Fruit fly (Drosophila melanogaster): ENCODE results near the gene bru3.

The bru3 gene

dm6 chr3L:13486041-13486859 lies 316.9 kb downstream of the bru3 start, which contains the start of the genes Abp1 and Tgi (continued):
- no peak for TF ChIP-seq kah (GFP tag; optimal IDR thresholded peaks at IDR 0.05)
- TF ChIP-seq Adf1 (GFP tag; IDR thresholded peaks at IDR 0.05): no peak
- TF ChIP-seq Nf-YB (GFP tag; optimal IDR thresholded peaks at IDR 0.05): no peak
- peak; percentile 66 for TF ChIP-seq vnd (GFP tag; IDR thresholded peaks at IDR 0.05; ENCODE audit: partially characterized antibody)
- no peak for TF ChIP-seq dimm (GFP tag; IDR thresholded peaks at IDR 0.05)
- TF ChIP-seq ara (GFP tag; IDR thresholded peaks at IDR 0.05): no peak
- peak; percentile 33 for TF ChIP-seq stwl (tag; optimal IDR thresholded peaks at IDR 0.05)
- TF ChIP-seq Gug (GFP tag; IDR thresholded peaks at IDR 0.05): peak; percentile 12; the same call in 1 of the 4 replicates
- peak; percentile 36 for TF ChIP-seq CG9817 (tag; optimal IDR thresholded peaks at IDR 0.05)
- TF ChIP-seq jing (GFP tag; optimal IDR thresholded peaks at IDR 0.05): no peak
- no peak for TF ChIP-seq Vsx1 (GFP tag; optimal IDR thresholded peaks at IDR 0.05)
- TF ChIP-seq bab2 (GFP tag; optimal IDR thresholded peaks at IDR 0.05): peak; percentile 14
- TF ChIP-seq sd (tag; optimal IDR thresholded peaks at IDR 0.05): no peak
- no peak for TF ChIP-seq Ravus (GFP tag; IDR thresholded peaks at IDR 0.05)
- peak; percentile 34; the same call in 2 of the 3 replicates for TF ChIP-seq CG17361 (GFP tag; IDR thresholded peaks at IDR 0.05)
- TF ChIP-seq wdn (GFP tag; IDR thresholded peaks at IDR 0.05): no peak
- no peak for TF ChIP-seq so (GFP tag; IDR thresholded peaks at IDR 0.05)
- no peak for TF ChIP-seq CG12299 (tag; optimal IDR thresholded peaks at IDR 0.05)
- peak; percentile 26 for TF ChIP-seq NfI (GFP tag; optimal IDR thresholded peaks at IDR 0.05)
- peak; percentile 79 for TF ChIP-seq MBD-R2 (GFP tag; IDR thresholded peaks at IDR 0.05)
- no peak for TF ChIP-seq CG16863 (GFP tag; optimal IDR thresholded peaks at IDR 0.05)
- TF ChIP-seq CG10543 (GFP tag; optimal IDR thresholded peaks at IDR 0.05): no peak
- TF ChIP-seq sug (tag; optimal IDR thresholded peaks at IDR 0.05): peak; percentile 21
- no peak for TF ChIP-seq CG8089 (GFP tag; optimal IDR thresholded peaks at IDR 0.05)
- TF ChIP-seq chif (GFP tag; optimal IDR thresholded peaks at IDR 0.05): no peak
- TF ChIP-seq ash1 (GFP tag; optimal IDR thresholded peaks at IDR 0.05): no peak
- TF ChIP-seq tgo (GFP tag; IDR thresholded peaks at IDR 0.05): no peak
- TF ChIP-seq CG3995 (GFP tag; optimal IDR thresholded peaks at IDR 0.05): peak; percentile 16
- TF ChIP-seq CG7786 (GFP tag; optimal IDR thresholded peaks at IDR 0.05): peak; percentile 55
- TF ChIP-seq grau (tag; optimal IDR thresholded peaks at IDR 0.05): peak; percentile 26
- TF ChIP-seq Lpt (GFP tag; optimal IDR thresholded peaks at IDR 0.05): no peak
- no peak for TF ChIP-seq abd-A (tag; optimal IDR thresholded peaks at IDR 0.05)
- peak; percentile 63; the same call in 2 of the 3 replicates for TF ChIP-seq mld (GFP tag; IDR thresholded peaks at IDR 0.05; ENCODE audit: partially characterized antibody)
- no peak for TF ChIP-seq CG9797 (GFP tag; optimal IDR thresholded peaks at IDR 0.05)
- TF ChIP-seq ftz-f1 (GFP tag; optimal IDR thresholded peaks at IDR 0.05): no peak
- TF ChIP-seq HLH4C (GFP tag; IDR thresholded peaks at IDR 0.05; ENCODE audit: partially characterized antibody): peak; percentile 61
- TF ChIP-seq CG4424 (GFP tag; optimal IDR thresholded peaks at IDR 0.05): no peak
- TF ChIP-seq HLHmδ (GFP tag; optimal IDR thresholded peaks at IDR 0.05): no peak
- peak; percentile 78 for TF ChIP-seq HmgZ (tag; optimal IDR thresholded peaks at IDR 0.05)
- TF ChIP-seq Atf-2 (GFP tag; optimal IDR thresholded peaks at IDR 0.05): no peak
- TF ChIP-seq sisA (GFP tag; IDR thresholded peaks at IDR 0.05): no peak; the same call in 1 of the 2 replicates
- TF ChIP-seq Dip3 (GFP tag; optimal IDR thresholded peaks at IDR 0.05): no peak
- no peak for TF ChIP-seq Meics (GFP tag; optimal IDR thresholded peaks at IDR 0.05)
- TF ChIP-seq CG9437 (GFP tag; optimal IDR thresholded peaks at IDR 0.05): no peak
- no peak for TF ChIP-seq pan (optimal IDR thresholded peaks at IDR 0.05)
- no peak for TF ChIP-seq pan (GFP tag; optimal IDR thresholded peaks at IDR 0.05 in 1 of 2, IDR thresholded peaks at IDR 0.05 in 1 of 2)
- no peak for TF ChIP-seq CG3838 (GFP tag; optimal IDR thresholded peaks at IDR 0.05)
- TF ChIP-seq Nf-YA (GFP tag; IDR thresholded peaks at IDR 0.05): no peak
- TF ChIP-seq D (optimal IDR thresholded peaks at IDR 0.05): no peak
- TF ChIP-seq D (GFP tag; optimal IDR thresholded peaks at IDR 0.05): no peak

Data from whole organism, embryonic.